Fruit fly (Drosophila melanogaster) S2 (cell line): ENCODE data around the gene CG13685.

ENCODE experiments used
- CG8478 ChIP-seq: fragments of >200 bp; optimal IDR thresholded peaks from 2 replicates; lab custom pipeline; 2018
- CTCF ChIP-seq, 2 experiments: fragments of >200 bp; optimal IDR thresholded peaks; 2 replicates each; lab custom pipeline; 2018

- no peak for TF ChIP-seq CTCF (optimal IDR thresholded peaks at IDR 0.05; lab: Kevin White, UChicago)
- TF ChIP-seq CG8478 (lab: Kevin White, UChicago) = no peak
Observed at dm6 chr3L:7754109-7754508, 7.0 kb downstream of the CG13685 start, which contains the start of gene CG7409.
